Worm (Caenorhabditis elegans) whole organism, L4/young adult: ENCODE results near the gene Y39A3B.8.

Source experiments
- dao-5 ChIP-seq: sonication (generic microtip); optimal IDR thresholded peaks from 2 replicates; lab custom pipeline; 2016; ENCODE audit warnings: missing genotype, missing genetic modification characterization, moderate library complexity, missing compliant biosample characterization
- him-1 ChIP-seq: sonication (generic microtip); optimal IDR thresholded peaks from 2 replicates; lab custom pipeline; 2016; ENCODE audit warnings: missing genotype, missing genetic modification reagents, missing genetic modification characterization, missing compliant biosample characterization

- TF ChIP-seq dao-5 (tag; lab: Kevin White, UChicago): no peak
- TF ChIP-seq him-1 (tag; lab: Kevin White, UChicago): no peak
These were observed 48.2 kb upstream of the Y39A3B.8 start for ce11 chrIII:1939625-1939988.
